Fruit fly (Drosophila melanogaster) whole organism, embryonic: ENCODE measurements around the gene CG42866.

Experiments used
- Adf1 ChIP-seq: fragments of 200-800 bp; sonication (Bioruptor generic); IDR thresholded peaks from 2 replicates; pipeline ENCODE4 v1.3.6; 2022; ENCODE audit warnings: missing biosample characterization, missing genetic modification characterization
- B-H1 ChIP-seq: fragments of 200-800 bp; sonication (Bioruptor generic); IDR thresholded peaks from 3 replicates; pipeline ENCODE4 v1.3.6; 2022; ENCODE audit warnings: missing biosample characterization, missing genetic modification characterization
- Bteb2 ChIP-seq: fragments of 200-800 bp; sonication (Bioruptor generic); optimal IDR thresholded peaks from 2 replicates; lab custom pipeline; 2016; ENCODE audit warnings: missing biosample characterization, missing genetic modification characterization
- CG10274 ChIP-seq: fragments of 200-800 bp; sonication (Bioruptor generic); optimal IDR thresholded peaks from 3 replicates; lab custom pipeline; 2017; ENCODE audit warnings: missing biosample characterization, mild to moderate bottlenecking, missing genetic modification characterization
- CG12104 ChIP-seq: fragments of 200-800 bp; sonication (Bioruptor generic); optimal IDR thresholded peaks from 3 replicates; lab custom pipeline; 2016; ENCODE audit warnings: missing biosample characterization, missing genetic modification characterization
- CG12155 ChIP-seq: fragments of 200-800 bp; sonication (Bioruptor generic); optimal IDR thresholded peaks from 3 replicates; lab custom pipeline; 2016; ENCODE audit warnings: missing biosample characterization, missing genetic modification characterization
- CG13424 ChIP-seq: fragments of 200-800 bp; sonication (Bioruptor generic); optimal IDR thresholded peaks from 2 replicates; lab custom pipeline; 2019; ENCODE audit warnings: missing biosample characterization, mild to moderate bottlenecking, missing genetic modification characterization, moderate library complexity
- CG13624 ChIP-seq: fragments of 200-800 bp; sonication (Bioruptor generic); optimal IDR thresholded peaks from 2 replicates; lab custom pipeline; 2016; ENCODE audit warnings: missing biosample characterization, missing genetic modification characterization
- CG1602 ChIP-seq: fragments of 200-800 bp; sonication (Bioruptor generic); optimal IDR thresholded peaks from 3 replicates; lab custom pipeline; 2016; ENCODE audit warnings: missing biosample characterization, missing genetic modification characterization
- CG17361 ChIP-seq: fragments of 200-800 bp; sonication (Bioruptor generic); IDR thresholded peaks from 3 replicates; pipeline ENCODE4 v1.3.6; 2022; ENCODE audit warnings: missing biosample characterization, missing genetic modification characterization
- CG17385 ChIP-seq: fragments of 200-800 bp; sonication (Bioruptor generic); optimal IDR thresholded peaks from 3 replicates; lab custom pipeline; 2018; ENCODE audit warnings: missing biosample characterization, mild to moderate bottlenecking, missing genetic modification characterization
- CG17912 ChIP-seq: fragments of 200-800 bp; sonication (Bioruptor generic); optimal IDR thresholded peaks from 2 replicates; lab custom pipeline; 2018; ENCODE audit warnings: missing biosample characterization, mild to moderate bottlenecking, missing genetic modification characterization
- CG18262 ChIP-seq: fragments of 200-800 bp; optimal IDR thresholded peaks from 3 replicates; lab custom pipeline; 2019; ENCODE audit warnings: missing biosample characterization, mild to moderate bottlenecking, missing genetic modification characterization, moderate library complexity
- CG30403 ChIP-seq: fragments of 200-800 bp; sonication (Bioruptor generic); optimal IDR thresholded peaks from 3 replicates; lab custom pipeline; 2016; ENCODE audit warnings: missing biosample characterization, missing genetic modification characterization
- CG4282 ChIP-seq: fragments of 200-800 bp; sonication (Bioruptor generic); optimal IDR thresholded peaks from 2 replicates; lab custom pipeline; 2016; ENCODE audit warnings: missing biosample characterization, missing genetic modification characterization
- CG7839 ChIP-seq: fragments of 200-800 bp; sonication (Bioruptor generic); optimal IDR thresholded peaks from 3 replicates; lab custom pipeline; 2018; ENCODE audit warnings: missing biosample characterization, mild to moderate bottlenecking, missing genetic modification characterization, moderate library complexity
- CG8290 ChIP-seq, 3 experiments: fragments of 200-800 bp; sonication (Bioruptor generic); optimal IDR thresholded peaks; 2 replicates each; lab custom pipeline; 2016 to 2019; ENCODE audit warnings: missing biosample characterization in 3 of 3, missing genetic modification characterization in 3 of 3, mild to moderate bottlenecking in 2 of 3, moderate library complexity in 1 of 3
- CG9727 ChIP-seq: fragments of 200-800 bp; sonication (Bioruptor generic); optimal IDR thresholded peaks from 3 replicates; lab custom pipeline; 2017; ENCODE audit warnings: missing biosample characterization, mild to moderate bottlenecking, missing genetic modification characterization
- Dad ChIP-seq: fragments of 200-800 bp; sonication (Bioruptor generic); optimal IDR thresholded peaks from 3 replicates; lab custom pipeline; 2016; ENCODE audit warnings: missing biosample characterization, missing genetic modification characterization
- Dek ChIP-seq: fragments of 200-800 bp; sonication (Bioruptor generic); optimal IDR thresholded peaks from 3 replicates; lab custom pipeline; 2019; ENCODE audit warnings: missing biosample characterization, mild to moderate bottlenecking, missing genetic modification characterization, moderate library complexity
- Dfd ChIP-seq, 2 experiments: fragments of >200 bp; optimal IDR thresholded peaks; 2 replicates each; lab custom pipeline; 2017; ENCODE audit warnings: missing biosample characterization in 2 of 2, missing genetic modification characterization in 2 of 2
- HLH4C ChIP-seq: fragments of 200-800 bp; sonication (Bioruptor generic); IDR thresholded peaks from 3 replicates; pipeline ENCODE4 v1.3.6; 2022; ENCODE audit warnings: missing biosample characterization, missing genetic modification characterization; ENCODE audit not compliant: partially characterized antibody
- Hand ChIP-seq: fragments of 200-800 bp; sonication (Bioruptor generic); optimal IDR thresholded peaks from 2 replicates; lab custom pipeline; 2017; ENCODE audit warnings: mild to moderate bottlenecking, missing biosample characterization, missing genetic modification reagents, missing genetic modification characterization
- Jarid2 ChIP-seq: fragments of 200-800 bp; sonication (Bioruptor generic); optimal IDR thresholded peaks from 3 replicates; lab custom pipeline; 2017; ENCODE audit warnings: mild to moderate bottlenecking, missing biosample characterization, missing genetic modification reagents, missing genetic modification characterization
- MBD-R2 ChIP-seq: fragments of 200-800 bp; sonication (Bioruptor generic); IDR thresholded peaks from 2 replicates; pipeline ENCODE4 v1.3.6; 2022; ENCODE audit warnings: missing biosample characterization, missing genetic modification characterization
- Pdp1 ChIP-seq, 2 experiments: fragments of 200-800 bp; sonication (Bioruptor generic); optimal IDR thresholded peaks; 3 replicates each; lab custom pipeline; 2016; ENCODE audit warnings: missing biosample characterization in 2 of 2, missing genetic modification characterization in 2 of 2, mild to moderate bottlenecking in 1 of 2, moderate library complexity in 1 of 2
- Side ChIP-seq: fragments of 200-800 bp; sonication (Bioruptor generic); optimal IDR thresholded peaks from 2 replicates; lab custom pipeline; 2016; ENCODE audit warnings: missing biosample characterization, missing genetic modification characterization
- Sox100B ChIP-seq: fragments of 200-800 bp; sonication (Bioruptor generic); optimal IDR thresholded peaks from 3 replicates; lab custom pipeline; 2018; ENCODE audit warnings: missing biosample characterization, mild to moderate bottlenecking, missing genetic modification characterization
- Sox102F ChIP-seq: fragments of 200-800 bp; sonication (Bioruptor generic); optimal IDR thresholded peaks from 2 replicates; lab custom pipeline; 2018; ENCODE audit warnings: missing biosample characterization, mild to moderate bottlenecking, missing genetic modification characterization, moderate library complexity
- Sry-β ChIP-seq: fragments of 200-800 bp; sonication (Bioruptor generic); optimal IDR thresholded peaks from 2 replicates; lab custom pipeline; 2018; ENCODE audit warnings: missing biosample characterization, mild to moderate bottlenecking, missing genetic modification characterization, moderate library complexity
- Sry-δ ChIP-seq: fragments of 200-800 bp; sonication (Bioruptor generic); optimal IDR thresholded peaks from 2 replicates; lab custom pipeline; 2016; ENCODE audit warnings: missing biosample characterization, missing genetic modification characterization
- chinmo ChIP-seq: fragments of 200-800 bp; sonication (Bioruptor generic); IDR thresholded peaks from 4 replicates; pipeline ENCODE4 v1.3.6; 2022; ENCODE audit warnings: missing biosample characterization, missing genetic modification characterization; ENCODE audit not compliant: partially characterized antibody
- dimm ChIP-seq: fragments of 200-800 bp; sonication (Bioruptor generic); IDR thresholded peaks from 2 replicates; pipeline ENCODE4 v1.3.6; 2022; ENCODE audit warnings: missing biosample characterization, missing genetic modification characterization
- dmrt99B ChIP-seq: fragments of 200-800 bp; sonication (Bioruptor generic); optimal IDR thresholded peaks from 2 replicates; lab custom pipeline; 2018; ENCODE audit warnings: missing biosample characterization, mild to moderate bottlenecking, missing genetic modification characterization, moderate library complexity
- ewg ChIP-seq: fragments of 200-800 bp; sonication (Bioruptor generic); optimal IDR thresholded peaks from 3 replicates; lab custom pipeline; 2017; ENCODE audit warnings: mild to moderate bottlenecking, missing biosample characterization, missing genetic modification reagents, missing genetic modification characterization
- fd3F ChIP-seq: fragments of 200-800 bp; sonication (Bioruptor generic); optimal IDR thresholded peaks from 2 replicates; lab custom pipeline; 2018; ENCODE audit warnings: missing biosample characterization, mild to moderate bottlenecking, missing genetic modification characterization, moderate library complexity
- grn ChIP-seq: fragments of 200-800 bp; sonication (Bioruptor generic); optimal IDR thresholded peaks from 3 replicates; lab custom pipeline; 2017; ENCODE audit warnings: missing biosample characterization, missing genetic modification characterization
- gt ChIP-seq: fragments of 200-800 bp; sonication (Bioruptor generic); IDR thresholded peaks from 2 replicates; pipeline ENCODE4 v1.3.6; 2022; ENCODE audit warnings: missing biosample characterization, missing genetic modification characterization
- klu ChIP-seq: fragments of 200-800 bp; sonication (Bioruptor generic); IDR thresholded peaks from 2 replicates; pipeline ENCODE4 v1.3.6; 2022; ENCODE audit warnings: missing biosample characterization, missing genetic modification characterization
- lilli ChIP-seq: fragments of 200-800 bp; sonication (Bioruptor generic); optimal IDR thresholded peaks from 3 replicates; lab custom pipeline; 2016; ENCODE audit warnings: missing biosample characterization, missing genetic modification characterization
- nau ChIP-seq: fragments of 200-800 bp; sonication (Bioruptor generic); optimal IDR thresholded peaks from 3 replicates; lab custom pipeline; 2017; ENCODE audit warnings: missing biosample characterization, mild to moderate bottlenecking, missing genetic modification characterization, missing genetic modification reagents
- p53 ChIP-seq: fragments of 200-800 bp; sonication (Bioruptor generic); optimal IDR thresholded peaks from 2 replicates; lab custom pipeline; 2016; ENCODE audit warnings: missing biosample characterization, missing genetic modification characterization
- phol ChIP-seq: fragments of 200-800 bp; sonication (Bioruptor generic); optimal IDR thresholded peaks from 3 replicates; lab custom pipeline; 2018; ENCODE audit warnings: missing biosample characterization, mild to moderate bottlenecking, missing genetic modification characterization, moderate library complexity
- sc ChIP-seq, 3 experiments: fragments of >200 bp in 2 of 3; fragments of 200-800 bp in 1 of 3; sonication (Bioruptor generic) in 1 of 3; optimal IDR thresholded peaks; 2 replicates in 2 of 3; 3 replicates in 1 of 3; lab custom pipeline; 2017; ENCODE audit warnings: mild to moderate bottlenecking in 1 of 3, missing biosample characterization in 1 of 3, missing genetic modification characterization in 1 of 3, missing genetic modification reagents in 1 of 3
- seq ChIP-seq: fragments of 200-800 bp; sonication (Bioruptor generic); IDR thresholded peaks from 2 replicates; pipeline ENCODE4 v1.3.6; 2022; ENCODE audit warnings: missing biosample characterization, missing genetic modification characterization
- sisA ChIP-seq: fragments of 200-800 bp; sonication (Bioruptor generic); IDR thresholded peaks from 2 replicates; pipeline ENCODE4 v1.3.6; 2022; ENCODE audit warnings: missing biosample characterization, missing genetic modification characterization
- so ChIP-seq: fragments of 200-800 bp; sonication (Bioruptor generic); IDR thresholded peaks from 3 replicates; pipeline ENCODE4 v1.3.6; 2022; ENCODE audit warnings: missing biosample characterization, missing genetic modification characterization
- zen ChIP-seq: fragments of 200-800 bp; sonication (Bioruptor generic); optimal IDR thresholded peaks from 3 replicates; lab custom pipeline; 2018; ENCODE audit warnings: missing biosample characterization, mild to moderate bottlenecking, missing genetic modification characterization, moderate library complexity

CG42866 gene

DNA sequence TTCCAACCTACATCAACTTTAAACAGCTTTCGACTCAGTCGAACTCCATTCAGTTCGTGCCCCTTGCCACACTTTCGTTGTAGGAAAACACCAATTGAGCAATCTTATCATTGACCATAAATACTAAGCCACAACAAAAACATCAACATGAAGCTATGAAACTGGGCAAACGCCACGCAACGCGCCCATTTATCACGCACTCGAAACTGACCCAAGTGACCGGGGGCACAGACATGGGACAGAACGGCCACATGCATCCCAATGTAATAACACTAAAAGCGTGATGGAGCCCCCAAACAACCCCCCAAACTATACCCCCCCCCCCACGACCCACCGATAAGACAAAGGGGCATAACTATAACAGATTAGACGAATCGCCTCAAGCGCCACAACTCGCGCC is 29.0 kb downstream of the CG42866 start (continued):
- TF ChIP-seq Pdp1 (GFP tag; optimal IDR thresholded peaks at IDR 0.05; lab: Kevin White, UChicago) (peak in 1 of 2 experiments; percentile 64), Dad (GFP tag; lab: Kevin White, UChicago) (no peak), grn (peak; percentile 42)

DNA sequence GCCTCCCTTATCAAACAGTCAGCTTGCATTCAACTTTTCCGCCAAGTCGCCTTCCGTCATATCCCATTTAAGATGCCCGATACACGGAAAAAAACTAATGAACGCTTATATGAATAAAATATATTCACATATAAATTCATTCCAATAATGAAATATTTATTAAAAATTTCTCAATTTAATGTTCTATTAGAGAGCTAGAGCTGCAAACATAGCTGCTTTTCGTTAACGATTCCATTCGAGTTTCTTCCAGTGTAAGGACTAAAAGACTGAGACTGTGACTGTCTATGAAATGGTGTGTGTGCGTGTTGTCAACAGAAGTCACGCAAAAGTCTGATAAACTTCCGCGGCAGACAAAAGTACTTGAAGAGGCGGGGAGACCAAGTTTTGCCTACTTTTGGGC is 31.4 kb downstream of the CG42866 start:
- peak; percentile 33 for TF ChIP-seq nau (GFP tag; lab: Kevin White, UChicago)
- TF ChIP-seq lilli (GFP tag; lab: Kevin White, UChicago), result peak; percentile 16
- TF ChIP-seq fd3F, result peak; percentile 34
- TF ChIP-seq phol (tag; lab: Kevin White, UChicago), result peak; percentile 55
- TF ChIP-seq HLH4C, result no peak
- TF ChIP-seq CG17385 (GFP tag; lab: Kevin White, UChicago), result peak; percentile 36
- TF ChIP-seq CG1602, result peak; percentile 21
- TF ChIP-seq seq (GFP tag; lab: Robert Waterston, UW), result no peak
- TF ChIP-seq CG17912, result no peak
- TF ChIP-seq Sry-β (GFP tag; lab: Kevin White, UChicago), result no peak
- peak; percentile 43 for TF ChIP-seq Sox100B (GFP tag; lab: Kevin White, UChicago)
- no peak for TF ChIP-seq CG8290 (GFP tag; optimal IDR thresholded peaks at IDR 0.05; lab: Kevin White, UChicago)
- no peak for TF ChIP-seq CG8290 (tag; optimal IDR thresholded peaks at IDR 0.05; lab: Kevin White, UChicago)
- no peak for TF ChIP-seq sc (optimal IDR thresholded peaks at IDR 0.05; lab: Kevin White, UChicago)
- no peak for TF ChIP-seq sc (GFP tag; optimal IDR thresholded peaks at IDR 0.05; lab: Kevin White, UChicago)
- TF ChIP-seq chinmo (GFP tag; lab: Robert Waterston, UW), result no peak
- TF ChIP-seq CG10274 (GFP tag; lab: Kevin White, UChicago), result peak; percentile 7
- no peak for TF ChIP-seq gt (GFP tag; lab: Robert Waterston, UW)
- TF ChIP-seq p53 (GFP tag; lab: Kevin White, UChicago), result no peak
- TF ChIP-seq CG4282 (GFP tag; lab: Kevin White, UChicago), result no peak
- peak; percentile 63 for TF ChIP-seq CG7839
- peak; percentile 57 for TF ChIP-seq CG30403 (GFP tag; lab: Kevin White, UChicago)
- TF ChIP-seq Sox102F (GFP tag; lab: Kevin White, UChicago), result peak; percentile 61
- peak; percentile 42 for TF ChIP-seq CG9727 (GFP tag; lab: Kevin White, UChicago)
- peak; percentile 13; the same call in 1 of the 2 replicates for TF ChIP-seq MBD-R2 (GFP tag; lab: Robert Waterston, UW)
- TF ChIP-seq Bteb2, result no peak
- peak; percentile 1 for TF ChIP-seq Jarid2 (GFP tag; lab: Kevin White, UChicago)
- TF ChIP-seq CG18262 (tag; lab: Kevin White, UChicago), result no peak
- no peak for TF ChIP-seq dimm (GFP tag; lab: Robert Waterston, UW)
- peak; percentile 52 for TF ChIP-seq sisA
- no peak for TF ChIP-seq Hand (GFP tag; lab: Kevin White, UChicago)
- TF ChIP-seq B-H1 (GFP tag; lab: Robert Waterston, UW), result peak; percentile 33; the same call in 2 of the 3 replicates
- peak; percentile 57 for TF ChIP-seq CG13424
- TF ChIP-seq so (GFP tag; lab: Robert Waterston, UW), result no peak
- TF ChIP-seq ewg, result no peak
- peak; percentile 33 for TF ChIP-seq zen
- TF ChIP-seq CG17361 (GFP tag; lab: Robert Waterston, UW), result peak; percentile 54; the same call in 1 of the 3 replicates
- no peak for TF ChIP-seq Adf1 (GFP tag; lab: Robert Waterston, UW)
- TF ChIP-seq CG12104 (GFP tag; lab: Kevin White, UChicago), result no peak
- TF ChIP-seq Sry-δ, result no peak
- no peak for TF ChIP-seq CG12155 (GFP tag; lab: Kevin White, UChicago)
- peak; percentile 38 for TF ChIP-seq Dek (tag; lab: Kevin White, UChicago)
- TF ChIP-seq klu (GFP tag; lab: Robert Waterston, UW), result no peak
- peak; percentile 71 for TF ChIP-seq dmrt99B (tag; lab: Kevin White, UChicago)
- no peak for TF ChIP-seq Side
- TF ChIP-seq Dfd (GFP tag; optimal IDR thresholded peaks at IDR 0.05; lab: Kevin White, UChicago), result no peak
- no peak for TF ChIP-seq CG13624
